Worm (Caenorhabditis elegans) whole organism, L2 larva: Measurements from ENCODE around the gene M176.4.

ENCODE experiments used
- F13H6.1 ChIP-seq: sonication (generic microtip); optimal IDR thresholded peaks from 2 replicates; lab custom pipeline; 2016; ENCODE audit warnings: missing genetic modification characterization, missing compliant biosample characterization
- ama-1 ChIP-seq: fragments of 150-350 bp; optimal IDR thresholded peaks from 2 replicates; lab custom pipeline; 2018; ENCODE audit warnings: inconsistent platforms
- crh-2 ChIP-seq: sonication (generic microtip); optimal IDR thresholded peaks from 2 replicates; lab custom pipeline; 2017; ENCODE audit warnings: missing biosample characterization, missing genetic modification characterization
- lin-13 ChIP-seq: fragments of 150-350 bp; optimal IDR thresholded peaks from 2 replicates; lab custom pipeline; 2014; ENCODE audit warnings: missing biosample characterization, missing genetic modification reagents, missing genetic modification characterization
- lin-39 ChIP-seq: fragments of 150-350 bp; optimal IDR thresholded peaks from 2 replicates; lab custom pipeline; 2014; ENCODE audit warnings: missing biosample characterization, missing genetic modification reagents, missing genetic modification characterization
- lsy-2 ChIP-seq, 2 experiments: fragments of 150-350 bp in 1 of 2; sonication (generic microtip) in 1 of 2; optimal IDR thresholded peaks; 2 replicates each; lab custom pipeline; 2014 to 2017; ENCODE audit warnings: missing biosample characterization in 2 of 2, missing genetic modification characterization in 2 of 2
- mdl-1 ChIP-seq, 2 experiments: fragments of 150-350 bp in 1 of 2; sonication (generic microtip) in 1 of 2; optimal IDR thresholded peaks; 2 replicates each; lab custom pipeline; 2017; ENCODE audit warnings: missing biosample characterization in 2 of 2, missing genetic modification characterization in 2 of 2
- nhr-21 ChIP-seq: fragments of 150-350 bp; optimal IDR thresholded peaks from 2 replicates; lab custom pipeline; 2014; ENCODE audit warnings: missing biosample characterization, missing genetic modification characterization
- snpc-4 ChIP-seq: fragments of 150-350 bp; optimal IDR thresholded peaks from 2 replicates; lab custom pipeline; 2014; ENCODE audit warnings: missing biosample characterization, missing genetic modification characterization

ce11 chrII:9372393-9372792 lies 45.8 kb upstream of the M176.4 start, which contains the start of gene C06C3.3:
- TF ChIP-seq lin-39 (no peak), F13H6.1 (tag; lab: Kevin White, UChicago) (no peak), lsy-2 (tag; optimal IDR thresholded peaks at IDR 0.05; lab: Kevin White, UChicago) (no peak), mdl-1 (tag; optimal IDR thresholded peaks at IDR 0.05; lab: Kevin White, UChicago) (no peak), nhr-21 (tag; lab: Kevin White, UChicago) (no peak), snpc-4 (no peak), crh-2 (tag; lab: Kevin White, UChicago) (no peak), lin-13 (GFP tag; lab: Kevin White, UChicago) (no peak), ama-1 (lab: Kevin White, UChicago) (no peak)
